Fruit fly (Drosophila melanogaster) whole organism, embryonic: Measurements from ENCODE around the gene CG14644.

Experiments used
- CG10979 ChIP-seq: fragments of 200-800 bp; sonication (Bioruptor generic); optimal IDR thresholded peaks from 2 replicates; lab custom pipeline; 2018; ENCODE audit warnings: missing biosample characterization, mild to moderate bottlenecking, missing genetic modification characterization, moderate library complexity
- CG12219 ChIP-seq: fragments of 200-800 bp; sonication (Bioruptor generic); optimal IDR thresholded peaks from 3 replicates; lab custom pipeline; 2018; ENCODE audit warnings: missing biosample characterization, mild to moderate bottlenecking, missing genetic modification characterization
- CG1233 ChIP-seq: fragments of 200-800 bp; sonication (Bioruptor generic); optimal IDR thresholded peaks from 4 replicates; lab custom pipeline; 2018; ENCODE audit warnings: missing biosample characterization, mild to moderate bottlenecking, missing genetic modification characterization
- CG15011 ChIP-seq: fragments of 200-800 bp; sonication (Bioruptor generic); optimal IDR thresholded peaks from 3 replicates; lab custom pipeline; 2018; ENCODE audit warnings: missing biosample characterization, mild to moderate bottlenecking, missing genetic modification characterization
- CG15601 ChIP-seq: fragments of 200-800 bp; sonication (Bioruptor generic); optimal IDR thresholded peaks from 3 replicates; lab custom pipeline; 2019; ENCODE audit warnings: missing biosample characterization, mild to moderate bottlenecking, missing genetic modification characterization, moderate library complexity
- CG15696 ChIP-seq: fragments of 200-800 bp; sonication (Bioruptor generic); optimal IDR thresholded peaks from 2 replicates; lab custom pipeline; 2019; ENCODE audit warnings: missing biosample characterization, mild to moderate bottlenecking, missing genetic modification characterization, moderate library complexity
- CG2116 ChIP-seq: fragments of 200-800 bp; sonication (Bioruptor generic); optimal IDR thresholded peaks from 3 replicates; lab custom pipeline; 2018; ENCODE audit warnings: missing biosample characterization, mild to moderate bottlenecking, missing genetic modification characterization
- CG2678 ChIP-seq: fragments of 200-800 bp; sonication (Bioruptor generic); optimal IDR thresholded peaks from 3 replicates; lab custom pipeline; 2019; ENCODE audit warnings: missing biosample characterization, mild to moderate bottlenecking, missing genetic modification characterization, moderate library complexity
- CG2889 ChIP-seq: fragments of 200-800 bp; sonication (Bioruptor generic); IDR thresholded peaks from 3 replicates; pipeline ENCODE4 v1.3.6; 2022; ENCODE audit warnings: missing biosample characterization, missing genetic modification characterization
- CG30403 ChIP-seq: fragments of 200-800 bp; sonication (Bioruptor generic); optimal IDR thresholded peaks from 3 replicates; lab custom pipeline; 2016; ENCODE audit warnings: missing biosample characterization, missing genetic modification characterization
- CG32532 ChIP-seq: fragments of 200-800 bp; sonication (Bioruptor generic); IDR thresholded peaks from 2 replicates; pipeline ENCODE4 v1.3.6; 2022; ENCODE audit warnings: missing biosample characterization, missing genetic modification characterization
- CG3407 ChIP-seq: fragments of 200-800 bp; sonication (Bioruptor generic); optimal IDR thresholded peaks from 2 replicates; lab custom pipeline; 2018; ENCODE audit warnings: missing biosample characterization, mild to moderate bottlenecking, missing genetic modification characterization
- CG4328 ChIP-seq: fragments of 200-800 bp; sonication (Bioruptor generic); optimal IDR thresholded peaks from 3 replicates; lab custom pipeline; 2017; ENCODE audit warnings: missing biosample characterization, missing genetic modification reagents, missing genetic modification characterization
- CG43689 ChIP-seq: fragments of 200-800 bp; sonication (Bioruptor generic); IDR thresholded peaks from 2 replicates; pipeline ENCODE4 v1.3.6; 2022; ENCODE audit warnings: missing biosample characterization, missing genetic modification characterization
- CG4424 ChIP-seq: fragments of 200-800 bp; sonication (Bioruptor generic); optimal IDR thresholded peaks from 3 replicates; lab custom pipeline; 2016; ENCODE audit warnings: missing biosample characterization, missing genetic modification characterization
- CG6689 ChIP-seq: fragments of 200-800 bp; sonication (Bioruptor generic); IDR thresholded peaks from 2 replicates; pipeline ENCODE4 v1.3.6; 2022; ENCODE audit warnings: missing biosample characterization, missing genetic modification characterization
- CG6765 ChIP-seq: fragments of 200-800 bp; sonication (Bioruptor generic); optimal IDR thresholded peaks from 3 replicates; lab custom pipeline; 2017; ENCODE audit warnings: missing biosample characterization, mild to moderate bottlenecking, missing genetic modification characterization
- CG7372 ChIP-seq: fragments of 200-800 bp; sonication (Bioruptor generic); IDR thresholded peaks from 2 replicates; pipeline ENCODE4 v1.3.6; 2022; ENCODE audit warnings: missing biosample characterization, missing genetic modification characterization
- CG7786 ChIP-seq: fragments of 200-800 bp; sonication (Bioruptor generic); optimal IDR thresholded peaks from 2 replicates; lab custom pipeline; 2016; ENCODE audit warnings: missing biosample characterization, missing genetic modification characterization
- CG8765 ChIP-seq: fragments of 200-800 bp; sonication (Bioruptor generic); IDR thresholded peaks from 2 replicates; pipeline ENCODE4 v1.3.6; 2022; ENCODE audit warnings: missing biosample characterization, missing genetic modification characterization
- CG9932 ChIP-seq: fragments of 200-800 bp; sonication (Bioruptor generic); IDR thresholded peaks from 2 replicates; pipeline ENCODE4 v1.3.6; 2022; ENCODE audit warnings: missing biosample characterization, missing genetic modification characterization
- Dll ChIP-seq: fragments of 200-800 bp; sonication (Bioruptor generic); IDR thresholded peaks from 4 replicates; pipeline ENCODE4 v1.3.6; 2022; ENCODE audit warnings: missing biosample characterization, missing genetic modification characterization; ENCODE audit not compliant: partially characterized antibody
- MBD-R2 ChIP-seq: fragments of 200-800 bp; sonication (Bioruptor generic); IDR thresholded peaks from 2 replicates; pipeline ENCODE4 v1.3.6; 2022; ENCODE audit warnings: missing biosample characterization, missing genetic modification characterization
- Opbp ChIP-seq: fragments of 200-800 bp; sonication (Bioruptor generic); IDR thresholded peaks from 3 replicates; pipeline ENCODE4 v1.3.6; 2022; ENCODE audit warnings: missing biosample characterization, missing genetic modification characterization; ENCODE audit not compliant: partially characterized antibody
- Tbp ChIP-seq: fragments of >200 bp; optimal IDR thresholded peaks from 2 replicates; lab custom pipeline; 2018; ENCODE audit warnings: missing biosample characterization, missing genetic modification characterization
- az2 ChIP-seq: fragments of 200-800 bp; sonication (Bioruptor generic); optimal IDR thresholded peaks from 3 replicates; lab custom pipeline; 2016; ENCODE audit warnings: missing biosample characterization, missing genetic modification characterization
- bigmax ChIP-seq: fragments of 200-800 bp; sonication (Bioruptor generic); optimal IDR thresholded peaks from 2 replicates; lab custom pipeline; 2018; ENCODE audit warnings: missing biosample characterization, mild to moderate bottlenecking, missing genetic modification characterization
- cad ChIP-seq: fragments of >200 bp; optimal IDR thresholded peaks from 2 replicates; lab custom pipeline; 2017; ENCODE audit warnings: missing biosample characterization, missing genetic modification characterization
- dimm ChIP-seq: fragments of 200-800 bp; sonication (Bioruptor generic); IDR thresholded peaks from 2 replicates; pipeline ENCODE4 v1.3.6; 2022; ENCODE audit warnings: missing biosample characterization, missing genetic modification characterization
- disco-r ChIP-seq: fragments of 200-800 bp; sonication (Bioruptor generic); optimal IDR thresholded peaks from 2 replicates; lab custom pipeline; 2016; ENCODE audit warnings: missing biosample characterization, missing genetic modification characterization
- ems ChIP-seq: fragments of 200-800 bp; sonication (Bioruptor generic); optimal IDR thresholded peaks from 3 replicates; lab custom pipeline; 2016; ENCODE audit warnings: missing biosample characterization, missing genetic modification characterization
- gce ChIP-seq: fragments of 200-800 bp; sonication (Bioruptor generic); IDR thresholded peaks from 3 replicates; pipeline ENCODE4 v1.3.6; 2022; ENCODE audit warnings: missing biosample characterization, missing genetic modification characterization
- gt ChIP-seq: fragments of 200-800 bp; sonication (Bioruptor generic); IDR thresholded peaks from 2 replicates; pipeline ENCODE4 v1.3.6; 2022; ENCODE audit warnings: missing biosample characterization, missing genetic modification characterization
- insv ChIP-seq, 2 experiments: fragments of 200-800 bp; sonication (Bioruptor generic); optimal IDR thresholded peaks; 3 replicates each; lab custom pipeline; 2016 to 2018; ENCODE audit warnings: missing biosample characterization in 2 of 2, missing genetic modification characterization in 2 of 2
- inv ChIP-seq: fragments of 200-800 bp; sonication (Bioruptor generic); IDR thresholded peaks from 2 replicates; pipeline ENCODE4 v1.3.6; 2022; ENCODE audit warnings: missing biosample characterization, missing genetic modification characterization; ENCODE audit not compliant: partially characterized antibody
- kni ChIP-seq: fragments of 200-800 bp; sonication (Bioruptor generic); optimal IDR thresholded peaks from 3 replicates; lab custom pipeline; 2017; ENCODE audit warnings: mild to moderate bottlenecking, missing biosample characterization, missing genetic modification reagents, missing genetic modification characterization
- lilli ChIP-seq: fragments of 200-800 bp; sonication (Bioruptor generic); optimal IDR thresholded peaks from 3 replicates; lab custom pipeline; 2016; ENCODE audit warnings: missing biosample characterization, missing genetic modification characterization
- nerfin-2 ChIP-seq: fragments of 200-800 bp; sonication (Bioruptor generic); IDR thresholded peaks from 2 replicates; pipeline ENCODE4 v1.3.6; 2022; ENCODE audit warnings: missing biosample characterization, missing genetic modification characterization; ENCODE audit not compliant: partially characterized antibody
- nmo ChIP-seq: fragments of 200-800 bp; sonication (Bioruptor generic); optimal IDR thresholded peaks from 2 replicates; lab custom pipeline; 2018; ENCODE audit warnings: missing biosample characterization, mild to moderate bottlenecking, missing genetic modification characterization, moderate library complexity
- nom ChIP-seq: fragments of 200-800 bp; sonication (Bioruptor generic); optimal IDR thresholded peaks from 2 replicates; lab custom pipeline; 2017; ENCODE audit warnings: missing biosample characterization, missing genetic modification characterization, mild to moderate bottlenecking, moderate library complexity, missing genetic modification reagents
- pb ChIP-seq: fragments of 200-800 bp; sonication (Bioruptor generic); optimal IDR thresholded peaks from 3 replicates; lab custom pipeline; 2016; ENCODE audit warnings: missing biosample characterization, missing genetic modification characterization
- pros ChIP-seq: fragments of 200-800 bp; sonication (Bioruptor generic); optimal IDR thresholded peaks from 3 replicates; lab custom pipeline; 2019; ENCODE audit warnings: missing biosample characterization, mild to moderate bottlenecking, missing genetic modification characterization, moderate library complexity
- salm ChIP-seq: fragments of 200-800 bp; sonication (Bioruptor generic); optimal IDR thresholded peaks from 2 replicates; lab custom pipeline; 2018; ENCODE audit warnings: missing biosample characterization, mild to moderate bottlenecking, missing genetic modification characterization
- sim ChIP-seq: fragments of 200-800 bp; sonication (Bioruptor generic); IDR thresholded peaks from 2 replicates; pipeline ENCODE4 v1.3.6; 2022; ENCODE audit warnings: missing biosample characterization, missing genetic modification characterization
- so ChIP-seq: fragments of 200-800 bp; sonication (Bioruptor generic); IDR thresholded peaks from 3 replicates; pipeline ENCODE4 v1.3.6; 2022; ENCODE audit warnings: missing biosample characterization, missing genetic modification characterization
- ssp ChIP-seq: fragments of 200-800 bp; sonication (Bioruptor generic); IDR thresholded peaks from 2 replicates; pipeline ENCODE4 v1.3.6; 2022; ENCODE audit warnings: missing biosample characterization, missing genetic modification characterization
- trem ChIP-seq: fragments of 200-800 bp; optimal IDR thresholded peaks from 3 replicates; lab custom pipeline; 2019; ENCODE audit warnings: missing biosample characterization, mild to moderate bottlenecking, missing genetic modification characterization, moderate library complexity
- tup ChIP-seq: fragments of 200-800 bp; sonication (Bioruptor generic); optimal IDR thresholded peaks from 2 replicates; lab custom pipeline; 2016; ENCODE audit warnings: missing biosample characterization, mild to moderate bottlenecking, missing genetic modification characterization, moderate library complexity
- unpg ChIP-seq: fragments of 200-800 bp; sonication (Bioruptor generic); optimal IDR thresholded peaks from 3 replicates; lab custom pipeline; 2018; ENCODE audit warnings: missing biosample characterization, mild to moderate bottlenecking, missing genetic modification characterization, moderate library complexity
- usp ChIP-seq: fragments of >200 bp; optimal IDR thresholded peaks from 2 replicates; lab custom pipeline; 2017; ENCODE audit warnings: missing biosample characterization, missing genetic modification characterization
- zfh1 ChIP-seq: fragments of 200-800 bp; sonication (Bioruptor generic); IDR thresholded peaks from 3 replicates; pipeline ENCODE4 v1.3.6; 2022; ENCODE audit warnings: missing biosample characterization, missing genetic modification characterization

Gene CG14644

DNA sequence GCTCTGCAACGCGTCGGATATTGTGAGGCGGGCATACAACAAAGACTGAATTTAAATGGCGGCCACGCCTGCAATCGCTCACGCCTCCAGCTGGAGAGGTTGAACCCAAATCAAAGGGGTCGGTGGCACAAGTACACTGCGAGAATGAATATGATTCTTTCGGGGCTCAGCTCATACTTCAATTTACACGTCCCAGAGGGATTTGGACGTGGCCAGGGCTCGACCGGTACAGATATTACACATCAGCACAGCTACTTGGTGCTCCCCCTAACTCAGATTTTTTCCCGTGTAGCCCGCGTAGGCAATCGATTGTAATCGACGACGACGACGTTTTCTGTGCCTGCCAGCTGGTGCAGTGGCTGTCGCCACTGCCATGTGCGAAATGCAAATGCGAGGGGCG lies 38.8 kb downstream of the CG14644 start (continued):
- TF ChIP-seq CG1233 (GFP tag; lab: Kevin White, UChicago) (peak; percentile 56), gce (GFP tag; lab: Robert Waterston, UW) (peak; percentile 89), Opbp (GFP tag; lab: Robert Waterston, UW) (no peak), CG12219 (GFP tag; lab: Kevin White, UChicago) (peak; percentile 73), sim (0 out of 2 replicates have a peak, but pooled peaks have one; percentile 34), CG2678 (tag; lab: Kevin White, UChicago) (peak; percentile 75), gt (GFP tag; lab: Robert Waterston, UW) (peak; percentile 75; the same call in 1 of the 2 replicates), pros (GFP tag; lab: Kevin White, UChicago) (no peak), CG9932 (peak; percentile 55; the same call in 1 of the 2 replicates), nom (GFP tag; lab: Kevin White, UChicago) (peak; percentile 79), CG3407 (GFP tag; lab: Kevin White, UChicago) (peak; percentile 69), CG30403 (GFP tag; lab: Kevin White, UChicago) (peak; percentile 69), disco-r (peak; percentile 11), CG43689 (GFP tag; lab: Robert Waterston, UW) (peak; percentile 70), tup (peak; percentile 32), CG15601 (peak; percentile 29), CG10979 (tag; lab: Kevin White, UChicago) (peak; percentile 67), CG2889 (GFP tag; lab: Robert Waterston, UW) (peak; percentile 63; the same call in 1 of the 3 replicates), bigmax (GFP tag; lab: Kevin White, UChicago) (no peak), CG6765 (GFP tag; lab: Kevin White, UChicago) (no peak), so (GFP tag; lab: Robert Waterston, UW) (peak; percentile 88), trem (tag; lab: Kevin White, UChicago) (peak; percentile 31), CG4424 (GFP tag; lab: Kevin White, UChicago) (peak; percentile 78), CG4328 (no peak), CG15011 (GFP tag; lab: Kevin White, UChicago) (no peak), az2 (GFP tag; lab: Kevin White, UChicago) (peak; percentile 71), CG15696 (no peak), unpg (GFP tag; lab: Kevin White, UChicago) (peak; percentile 75), salm (tag; lab: Kevin White, UChicago) (peak; percentile 60), CG6689 (GFP tag; lab: Robert Waterston, UW) (peak; percentile 88), kni (peak; percentile 48), ems (GFP tag; lab: Kevin White, UChicago) (peak; percentile 73), CG2116 (GFP tag; lab: Kevin White, UChicago) (no peak), ssp (GFP tag; lab: Robert Waterston, UW) (peak; percentile 81), CG7786 (GFP tag; lab: Kevin White, UChicago) (peak; percentile 65), dimm (peak; percentile 77), nmo (GFP tag; lab: Kevin White, UChicago) (peak; percentile 80), CG32532 (GFP tag; lab: Robert Waterston, UW) (peak; percentile 79), Tbp (GFP tag; lab: Kevin White, UChicago) (no peak), inv (GFP tag; lab: Robert Waterston, UW) (no peak), zfh1 (peak; percentile 93), Dll (GFP tag; lab: Robert Waterston, UW) (no peak), cad (GFP tag; lab: Kevin White, UChicago) (no peak), lilli (GFP tag; lab: Kevin White, UChicago) (peak; percentile 59), CG8765 (GFP tag; lab: Robert Waterston, UW) (peak; percentile 16; the same call in 1 of the 2 replicates), insv (GFP tag; optimal IDR thresholded peaks at IDR 0.05; lab: Kevin White, UChicago) (no peak), usp (GFP tag; lab: Kevin White, UChicago) (no peak), MBD-R2 (peak; percentile 31), CG7372 (peak; percentile 85), nerfin-2 (GFP tag; lab: Robert Waterston, UW) (no peak), pb (GFP tag; lab: Kevin White, UChicago) (peak; percentile 76)
